Worm (Caenorhabditis elegans): Measurements from ENCODE around the gene clc-5.

The clc-5 gene

ce11 chrX:7436912-7437311 lies 3.5 kb downstream of the clc-5 start:
- TF ChIP-seq unc-62 (GFP tag; optimal IDR thresholded peaks at IDR 0.05) = no peak

ce11 chrX:7437949-7438348 lies 4.6 kb downstream of the clc-5 start, which contains the start of gene C01C10.2:
C01C10.2 (minus strand) TSS chrX:7438118.
- TF ChIP-seq unc-62 (GFP tag; optimal IDR thresholded peaks at IDR 0.05) = no peak

DNA sequence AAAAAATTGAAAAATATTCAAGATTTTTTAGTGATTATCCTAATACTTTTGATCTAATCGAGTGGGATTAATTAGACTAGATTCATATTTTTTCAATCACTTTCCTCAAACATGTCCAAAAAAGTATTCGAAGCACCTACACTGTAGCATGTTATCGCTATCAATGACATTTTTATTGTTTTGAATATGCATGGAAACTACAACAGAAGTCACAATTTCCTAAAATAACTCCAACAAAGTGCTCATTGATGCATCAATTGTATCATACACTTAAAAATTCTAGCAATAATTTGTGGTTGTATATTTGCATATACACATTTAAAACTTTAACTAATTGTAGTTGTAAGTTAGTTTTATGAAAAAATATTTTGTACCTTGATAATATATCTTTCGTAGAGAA lies 6.7 kb downstream of the clc-5 start:
- no peak for TF ChIP-seq unc-62 (GFP tag; optimal IDR thresholded peaks at IDR 0.05)

DNA sequence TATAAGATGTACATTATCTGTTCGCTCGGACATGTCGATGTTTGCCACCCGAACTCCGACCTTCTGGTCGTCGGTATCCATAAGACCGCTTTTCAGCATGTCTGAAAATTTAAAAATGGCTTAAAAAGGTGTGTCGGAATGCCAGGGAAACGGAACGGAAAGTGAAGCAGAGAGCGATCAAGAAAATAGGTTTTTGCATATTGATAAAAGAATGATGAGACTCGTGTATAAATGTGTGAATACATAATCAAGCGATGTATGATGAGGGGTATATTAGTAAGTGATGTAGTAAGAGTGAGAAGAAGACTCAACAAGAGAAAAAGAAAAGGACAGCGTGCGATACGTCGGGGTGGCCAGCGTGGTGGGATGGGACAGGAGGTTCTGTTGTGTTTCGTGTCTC lies 9.1 kb downstream of the clc-5 start, which contains the start of gene acl-12:
acl-12 (minus strand) TSS at position 101 of the 400 bp plus-strand sequence.
- TF ChIP-seq unc-62 (GFP tag; optimal IDR thresholded peaks at IDR 0.05) = no peak

DNA sequence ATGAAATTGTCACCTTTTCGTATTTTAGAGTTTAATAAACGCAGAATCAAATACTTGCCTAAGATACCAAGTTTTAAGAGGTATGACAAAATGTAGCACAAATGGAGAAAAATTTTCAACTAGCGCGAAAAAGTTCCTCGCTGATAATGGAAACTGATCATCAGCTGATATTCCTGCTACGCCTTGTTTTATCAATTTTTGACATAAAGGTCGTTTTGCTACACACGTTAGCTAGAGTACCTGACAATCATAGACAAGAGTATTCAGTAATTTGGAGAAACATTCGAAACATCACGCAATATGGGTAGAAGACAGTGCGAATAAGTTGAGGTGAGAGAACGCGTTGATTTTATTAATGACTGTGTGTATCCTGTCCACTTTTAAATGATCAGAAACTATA lies 12.4 kb downstream of the clc-5 start:
- no peak for TF ChIP-seq unc-62 (GFP tag; optimal IDR thresholded peaks at IDR 0.05)

DNA sequence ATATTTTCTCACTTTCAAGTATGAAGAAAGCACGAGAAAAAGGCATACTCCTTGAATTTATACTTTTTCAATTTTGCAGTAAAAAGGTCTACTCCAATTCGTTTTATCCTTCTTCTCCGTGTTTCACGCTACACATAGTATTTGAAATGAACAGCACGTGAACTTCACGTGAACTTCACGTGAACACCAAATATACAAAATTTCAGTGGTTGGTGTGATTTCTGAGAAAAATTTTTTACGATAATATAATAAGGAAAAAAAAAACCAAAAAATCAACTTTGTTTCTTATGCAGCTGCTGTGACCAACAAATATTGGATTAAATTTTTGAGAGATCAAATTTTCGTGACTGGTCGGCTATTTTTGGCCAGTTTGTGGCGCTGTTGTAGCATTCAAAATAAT lies 13.1 kb downstream of the clc-5 start:
- TF ChIP-seq unc-62 (GFP tag; optimal IDR thresholded peaks at IDR 0.05) = no peak

- no peak for TF ChIP-seq unc-62 (GFP tag; optimal IDR thresholded peaks at IDR 0.05)
Observed at ce11 chrX:7447340-7447739, 14.0 kb downstream of the clc-5 start.

- no peak for TF ChIP-seq unc-62 (GFP tag; optimal IDR thresholded peaks at IDR 0.05)
Observed at ce11 chrX:7452606-7453005, 19.2 kb downstream of the clc-5 start.

- TF ChIP-seq unc-62 (GFP tag; optimal IDR thresholded peaks at IDR 0.05) = no peak
Observed at ce11 chrX:7455960-7456359, 22.6 kb downstream of the clc-5 start.

DNA sequence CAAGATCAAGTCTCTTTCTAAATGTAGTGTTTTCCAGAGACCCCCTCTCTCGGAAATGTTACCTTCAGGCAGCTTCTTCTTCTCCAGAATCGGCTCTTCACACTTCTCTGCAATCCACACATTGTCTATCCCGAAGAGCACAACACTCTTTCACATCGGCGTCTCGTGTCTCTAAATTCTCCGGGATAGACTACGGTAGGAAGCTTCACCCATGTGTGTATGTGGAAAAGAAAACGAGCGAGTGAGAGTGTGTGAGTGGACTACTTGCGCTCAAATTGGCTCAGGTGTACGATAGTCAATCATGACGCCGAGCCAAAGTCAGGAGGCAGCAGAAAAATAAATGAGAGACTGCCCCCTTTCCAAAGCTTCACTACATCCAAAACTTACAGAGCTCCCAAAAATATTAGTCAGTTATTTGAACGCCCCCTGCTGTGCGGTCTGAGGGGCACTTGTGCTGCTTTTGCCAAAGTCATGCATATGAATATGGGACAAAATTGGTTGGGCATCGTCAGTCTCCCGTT lies 23.8 kb downstream of the clc-5 start:
- no peak for TF ChIP-seq unc-62 (GFP tag; optimal IDR thresholded peaks at IDR 0.05)

DNA sequence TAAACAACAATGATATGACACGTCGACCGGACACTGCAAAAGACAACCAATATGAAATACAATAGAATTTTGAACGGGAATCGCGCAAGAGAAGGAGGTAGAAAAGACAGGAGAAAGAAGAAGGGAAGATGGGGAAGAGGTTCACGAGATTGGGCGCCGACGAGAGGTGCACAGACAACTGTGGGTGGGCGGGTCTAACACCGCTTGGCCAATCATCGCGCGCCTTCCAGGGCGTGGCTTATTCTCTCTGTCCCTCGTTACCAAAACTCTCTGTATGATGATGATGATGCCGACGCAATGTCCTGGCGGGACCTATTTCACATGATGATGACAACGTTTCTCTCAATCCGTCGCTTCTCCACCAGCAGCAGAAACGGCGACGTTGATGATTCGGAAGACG lies 27.1 kb downstream of the clc-5 start:
- TF ChIP-seq unc-62 (GFP tag; optimal IDR thresholded peaks at IDR 0.05) = no peak

DNA sequence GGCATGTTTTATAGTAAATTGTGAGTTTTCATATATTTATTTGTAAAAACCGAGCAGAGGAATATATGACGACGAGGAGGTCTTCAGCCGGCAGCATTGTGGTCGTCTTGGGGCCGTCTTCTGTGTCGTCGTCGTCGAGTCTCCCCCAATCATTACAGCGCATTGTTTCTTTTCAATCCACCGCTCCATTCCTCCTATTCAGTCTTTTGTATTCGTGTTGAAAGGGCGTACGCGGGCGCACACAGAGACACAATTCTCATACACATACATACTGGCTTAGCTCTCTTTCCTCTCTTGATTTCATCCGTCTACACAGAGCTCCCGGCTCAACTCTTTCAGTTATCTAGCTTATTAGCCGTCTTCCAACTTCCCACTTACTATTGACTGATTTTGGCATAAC lies 30.3 kb downstream of the clc-5 start, which contains the start of gene sox-2:
sox-2 (minus strand) TSS at position 100 of the 400 bp plus-strand sequence.
- TF ChIP-seq unc-62 (GFP tag; optimal IDR thresholded peaks at IDR 0.05) = no peak

- TF ChIP-seq unc-62 (GFP tag; optimal IDR thresholded peaks at IDR 0.05) = no peak
Observed at ce11 chrX:7464389-7464788, 31.0 kb downstream of the clc-5 start.

DNA sequence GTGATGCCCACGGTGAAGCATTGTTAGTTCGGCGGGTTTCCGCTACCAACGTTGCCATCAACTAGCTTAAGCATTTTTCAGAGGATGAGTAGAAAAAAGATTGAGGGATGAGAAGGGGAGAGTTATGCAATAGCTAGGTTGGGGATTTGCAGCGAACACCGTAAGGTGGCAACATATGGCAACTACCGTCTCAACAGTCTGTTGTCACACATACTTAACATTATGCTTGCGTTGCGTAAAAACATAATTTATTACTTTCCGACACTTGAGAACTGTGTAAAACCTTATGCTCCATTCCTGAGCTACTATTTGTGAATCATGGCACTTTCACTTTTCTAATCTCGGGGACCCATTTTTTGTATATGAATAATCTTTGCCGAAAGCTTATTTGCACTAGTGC lies 33.3 kb downstream of the clc-5 start:
- no peak for TF ChIP-seq unc-62 (GFP tag; optimal IDR thresholded peaks at IDR 0.05)

ce11 chrX:7469907-7470306 lies 36.5 kb downstream of the clc-5 start:
- TF ChIP-seq unc-62 (GFP tag; optimal IDR thresholded peaks at IDR 0.05) = no peak

DNA sequence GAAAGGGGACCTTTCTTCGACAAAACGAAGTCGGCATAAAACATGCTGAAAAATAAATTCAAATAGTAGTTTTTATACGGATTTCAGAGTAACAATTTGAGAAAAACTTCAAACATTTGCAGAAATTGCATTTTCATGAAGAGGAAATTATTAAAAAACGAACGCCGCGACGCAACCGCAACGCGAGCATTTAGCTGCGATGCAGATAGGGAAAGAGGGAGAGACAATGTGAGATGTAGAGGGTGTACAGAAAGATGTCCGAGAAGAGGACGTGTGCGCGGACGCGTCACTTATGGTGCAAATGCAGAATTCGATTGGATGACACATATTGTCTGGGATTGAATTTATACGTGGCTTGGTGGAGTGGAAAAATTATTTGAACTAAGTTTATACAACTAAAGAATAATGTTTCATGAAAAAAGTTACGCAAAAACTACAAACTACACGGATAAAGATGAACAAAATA lies 41.6 kb downstream of the clc-5 start, which contains the start of gene coh-1:
coh-1 (minus strand) TSS at position 51 of the 466 bp plus-strand sequence.
- TF ChIP-seq unc-62 (GFP tag; optimal IDR thresholded peaks at IDR 0.05) = no peak

DNA sequence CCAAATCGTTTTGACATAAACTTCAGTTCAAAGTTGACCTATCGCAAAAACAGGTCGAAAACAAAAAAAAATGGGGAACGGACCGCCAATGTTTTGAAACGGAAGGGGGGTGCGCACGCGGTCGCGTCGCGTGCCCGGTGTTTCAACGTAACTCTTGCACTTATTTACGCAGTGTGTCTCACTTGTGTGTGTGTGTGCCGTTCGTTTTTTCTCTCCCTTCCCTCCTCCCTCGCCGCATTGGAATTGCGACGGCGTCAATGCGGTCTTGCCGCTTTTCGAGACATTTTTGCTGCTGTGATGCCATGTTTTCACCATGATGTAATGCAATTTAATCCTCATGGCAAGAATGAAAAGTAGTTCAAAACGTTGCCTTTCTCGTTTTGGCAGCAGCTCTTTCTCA lies 45.1 kb downstream of the clc-5 start:
- no peak for TF ChIP-seq unc-62 (GFP tag; optimal IDR thresholded peaks at IDR 0.05)

DNA sequence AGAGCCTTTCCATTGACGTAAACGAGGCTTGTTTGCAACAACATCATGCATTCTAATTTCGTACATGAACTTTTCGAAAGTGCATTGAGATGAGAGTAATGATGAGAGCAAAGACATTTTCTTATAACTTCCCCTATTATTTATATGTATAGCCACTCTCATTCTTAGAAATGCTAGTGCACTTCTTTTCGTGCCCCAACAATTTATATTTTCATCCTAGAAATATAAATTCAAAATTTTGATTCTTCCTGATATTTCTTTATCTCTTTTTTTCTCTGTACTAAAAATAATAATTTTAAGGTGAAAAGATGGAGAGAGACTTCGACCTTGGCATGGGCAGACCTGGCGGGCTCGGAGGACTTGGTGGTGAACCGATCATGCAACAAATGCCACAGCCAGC lies 45.6 kb downstream of the clc-5 start, which contains the start of gene mek-1:
mek-1 (plus strand) TSS at position 301 of the 400 bp plus-strand sequence.
- no peak for TF ChIP-seq unc-62 (GFP tag; optimal IDR thresholded peaks at IDR 0.05)

Data from whole organism, dauer.